Fruit fly (Drosophila melanogaster) ovary, adult (tissue): ENCODE data around the gene CG43993.
A peak's percentile ranks its signal among the peaks of the same experiment; 100 is the strongest.

Experiments
- CG17801 ChIP-seq: fragments of 200-800 bp; optimal IDR thresholded peaks from 2 replicates; lab custom pipeline; 2019; ENCODE audit warnings: missing biosample characterization, mild to moderate bottlenecking, missing genetic modification characterization, moderate library complexity; ENCODE audit not compliant: partially characterized antibody

Gene CG43993

dm6 chr3L:12081679-12082520 lies 49.5 kb downstream of the CG43993 start, which contains the start of gene Sema5c:
Gene Sema5c (minus strand): TSS chr3L:12081830.
- peak; percentile 18 for TF ChIP-seq CG17801 (GFP tag; lab: Kevin White, UChicago)

dm6 chr3L:12082521-12082841 lies 50.1 kb downstream of the CG43993 start:
- no peak for TF ChIP-seq CG17801 (GFP tag; lab: Kevin White, UChicago)
